Fruit fly (Drosophila melanogaster): ENCODE measurements around the gene kin17.

dm6 chr3L:20356613-20357012 is at the start of gene kin17:
- TF ChIP-seq psq (optimal IDR thresholded peaks at IDR 0.05) (no peak), Sin3A (optimal IDR thresholded peaks at IDR 0.05) (no peak)
